Fruit fly (Drosophila melanogaster) whole organism, embryonic: ENCODE data around the gene Atg5.

Experiments used
- Abd-B ChIP-seq: fragments of 200-800 bp; sonication (Bioruptor generic); optimal IDR thresholded peaks from 2 replicates; lab custom pipeline; 2018; ENCODE audit warnings: missing biosample characterization, mild to moderate bottlenecking, missing genetic modification characterization, moderate library complexity
- Asciz ChIP-seq: fragments of 200-800 bp; sonication (Bioruptor generic); optimal IDR thresholded peaks from 2 replicates; lab custom pipeline; 2017; ENCODE audit warnings: missing biosample characterization, mild to moderate bottlenecking, missing genetic modification characterization, missing genetic modification reagents
- BtbVII ChIP-seq: fragments of 200-800 bp; sonication (Bioruptor generic); optimal IDR thresholded peaks from 3 replicates; lab custom pipeline; 2017; ENCODE audit warnings: missing biosample characterization, mild to moderate bottlenecking, missing genetic modification characterization
- CG10267 ChIP-seq: fragments of 200-800 bp; sonication (Bioruptor generic); optimal IDR thresholded peaks from 2 replicates; lab custom pipeline; 2018; ENCODE audit warnings: missing biosample characterization, mild to moderate bottlenecking, missing genetic modification characterization, moderate library complexity
- CG10431 ChIP-seq: fragments of 200-800 bp; sonication (Bioruptor generic); optimal IDR thresholded peaks from 3 replicates; lab custom pipeline; 2018; ENCODE audit warnings: missing biosample characterization, mild to moderate bottlenecking, missing genetic modification characterization
- CG10543 ChIP-seq: fragments of 200-800 bp; sonication (Bioruptor generic); optimal IDR thresholded peaks from 3 replicates; lab custom pipeline; 2017; ENCODE audit warnings: missing biosample characterization, mild to moderate bottlenecking, missing genetic modification characterization, moderate library complexity
- CG11247 ChIP-seq: fragments of 200-800 bp; sonication (Bioruptor generic); IDR thresholded peaks from 2 replicates; pipeline ENCODE4 v1.3.6; 2022; ENCODE audit warnings: missing biosample characterization, missing genetic modification characterization
- CG12219 ChIP-seq: fragments of 200-800 bp; sonication (Bioruptor generic); optimal IDR thresholded peaks from 3 replicates; lab custom pipeline; 2018; ENCODE audit warnings: missing biosample characterization, mild to moderate bottlenecking, missing genetic modification characterization
- CG12769 ChIP-seq: fragments of 200-800 bp; sonication (Bioruptor generic); optimal IDR thresholded peaks from 2 replicates; lab custom pipeline; 2019; ENCODE audit warnings: missing biosample characterization, mild to moderate bottlenecking, missing genetic modification characterization, moderate library complexity
- CG17359 ChIP-seq: fragments of 200-800 bp; sonication (Bioruptor generic); optimal IDR thresholded peaks from 3 replicates; lab custom pipeline; 2018; ENCODE audit warnings: missing biosample characterization, mild to moderate bottlenecking, missing genetic modification characterization, moderate library complexity
- CG17912 ChIP-seq: fragments of 200-800 bp; sonication (Bioruptor generic); optimal IDR thresholded peaks from 2 replicates; lab custom pipeline; 2018; ENCODE audit warnings: missing biosample characterization, mild to moderate bottlenecking, missing genetic modification characterization
- CG18476 ChIP-seq: fragments of 200-800 bp; sonication (Bioruptor generic); optimal IDR thresholded peaks from 2 replicates; lab custom pipeline; 2016; ENCODE audit warnings: missing biosample characterization, mild to moderate bottlenecking, missing genetic modification characterization
- CG2202 ChIP-seq: fragments of 200-800 bp; sonication (Bioruptor generic); optimal IDR thresholded peaks from 2 replicates; lab custom pipeline; 2018; ENCODE audit warnings: missing biosample characterization, mild to moderate bottlenecking, missing genetic modification characterization
- CG31224 ChIP-seq: fragments of 200-800 bp; sonication (Bioruptor generic); IDR thresholded peaks from 2 replicates; pipeline ENCODE4 v1.3.6; 2022; ENCODE audit warnings: missing biosample characterization, missing genetic modification characterization
- CG33213 ChIP-seq: fragments of 200-800 bp; sonication (Bioruptor generic); optimal IDR thresholded peaks from 3 replicates; lab custom pipeline; 2016; ENCODE audit warnings: missing biosample characterization, missing genetic modification characterization
- CG4328 ChIP-seq: fragments of 200-800 bp; sonication (Bioruptor generic); optimal IDR thresholded peaks from 3 replicates; lab custom pipeline; 2017; ENCODE audit warnings: missing biosample characterization, missing genetic modification reagents, missing genetic modification characterization
- CG4360 ChIP-seq: fragments of 200-800 bp; sonication (Bioruptor generic); IDR thresholded peaks from 2 replicates; pipeline ENCODE4 v1.3.6; 2022; ENCODE audit warnings: missing biosample characterization, missing genetic modification characterization
- CG6654 ChIP-seq: fragments of 200-800 bp; sonication (Bioruptor generic); optimal IDR thresholded peaks from 2 replicates; lab custom pipeline; 2017; ENCODE audit warnings: missing biosample characterization, mild to moderate bottlenecking, missing genetic modification characterization
- CG8388 ChIP-seq: fragments of 200-800 bp; sonication (Bioruptor generic); optimal IDR thresholded peaks from 2 replicates; lab custom pipeline; 2019; ENCODE audit warnings: missing biosample characterization, mild to moderate bottlenecking, missing genetic modification characterization, moderate library complexity
- Dek ChIP-seq: fragments of 200-800 bp; sonication (Bioruptor generic); optimal IDR thresholded peaks from 3 replicates; lab custom pipeline; 2019; ENCODE audit warnings: missing biosample characterization, mild to moderate bottlenecking, missing genetic modification characterization, moderate library complexity
- Drgx ChIP-seq: fragments of 200-800 bp; sonication (Bioruptor generic); IDR thresholded peaks from 2 replicates; pipeline ENCODE4 v1.3.6; 2022; ENCODE audit warnings: missing biosample characterization, missing genetic modification characterization
- Ets65A ChIP-seq: fragments of 200-800 bp; sonication (Bioruptor generic); peaks from one replicate; lab custom pipeline; 2016; ENCODE audit warnings: missing biosample characterization, missing genetic modification characterization
- Hmr ChIP-seq: fragments of 200-800 bp; sonication (Bioruptor generic); optimal IDR thresholded peaks from 3 replicates; lab custom pipeline; 2017; ENCODE audit warnings: mild to moderate bottlenecking, missing biosample characterization, missing genetic modification reagents, missing genetic modification characterization
- MBD-R2 ChIP-seq: fragments of 200-800 bp; sonication (Bioruptor generic); IDR thresholded peaks from 2 replicates; pipeline ENCODE4 v1.3.6; 2022; ENCODE audit warnings: missing biosample characterization, missing genetic modification characterization
- Oli ChIP-seq: fragments of 200-800 bp; sonication (Bioruptor generic); optimal IDR thresholded peaks from 2 replicates; lab custom pipeline; 2018; ENCODE audit warnings: missing biosample characterization, mild to moderate bottlenecking, missing genetic modification characterization, moderate library complexity
- Pdp1 ChIP-seq, 2 experiments: fragments of 200-800 bp; sonication (Bioruptor generic); optimal IDR thresholded peaks; 3 replicates each; lab custom pipeline; 2016; ENCODE audit warnings: missing biosample characterization in 2 of 2, missing genetic modification characterization in 2 of 2, mild to moderate bottlenecking in 1 of 2, moderate library complexity in 1 of 2
- Side ChIP-seq: fragments of 200-800 bp; sonication (Bioruptor generic); optimal IDR thresholded peaks from 2 replicates; lab custom pipeline; 2016; ENCODE audit warnings: missing biosample characterization, missing genetic modification characterization
- Ssrp ChIP-seq: fragments of 200-800 bp; sonication (Bioruptor generic); optimal IDR thresholded peaks from 2 replicates; lab custom pipeline; 2018; ENCODE audit warnings: missing biosample characterization, mild to moderate bottlenecking, missing genetic modification characterization, moderate library complexity
- Xbp1 ChIP-seq: fragments of 200-800 bp; sonication (Bioruptor generic); optimal IDR thresholded peaks from 3 replicates; lab custom pipeline; 2016; ENCODE audit warnings: missing biosample characterization, mild to moderate bottlenecking, missing genetic modification characterization
- ash1 ChIP-seq: fragments of 200-800 bp; sonication (Bioruptor generic); optimal IDR thresholded peaks from 2 replicates; lab custom pipeline; 2018; ENCODE audit warnings: missing biosample characterization, mild to moderate bottlenecking, missing genetic modification characterization
- bigmax ChIP-seq: fragments of 200-800 bp; sonication (Bioruptor generic); optimal IDR thresholded peaks from 2 replicates; lab custom pipeline; 2018; ENCODE audit warnings: missing biosample characterization, mild to moderate bottlenecking, missing genetic modification characterization
- cad ChIP-seq: fragments of >200 bp; optimal IDR thresholded peaks from 2 replicates; lab custom pipeline; 2017; ENCODE audit warnings: missing biosample characterization, missing genetic modification characterization
- dm ChIP-seq: fragments of 200-800 bp; sonication (Bioruptor generic); optimal IDR thresholded peaks from 3 replicates; lab custom pipeline; 2016; ENCODE audit warnings: missing biosample characterization, missing genetic modification characterization
- dysf ChIP-seq: fragments of 200-800 bp; sonication (Bioruptor generic); IDR thresholded peaks from 3 replicates; pipeline ENCODE4 v1.3.6; 2022; ENCODE audit warnings: missing biosample characterization, missing genetic modification characterization
- eve ChIP-seq, 2 experiments: fragments of >200 bp; optimal IDR thresholded peaks; 2 replicates each; lab custom pipeline; 2017; ENCODE audit warnings: missing biosample characterization in 2 of 2, missing genetic modification characterization in 2 of 2
- gcm ChIP-seq: fragments of 200-800 bp; sonication (Bioruptor generic); optimal IDR thresholded peaks from 2 replicates; lab custom pipeline; 2019; ENCODE audit warnings: missing biosample characterization, mild to moderate bottlenecking, missing genetic modification characterization, moderate library complexity
- hb ChIP-seq: fragments of 200-800 bp; sonication (Bioruptor generic); IDR thresholded peaks from 3 replicates; pipeline ENCODE4 v1.3.6; 2022; ENCODE audit warnings: missing biosample characterization, missing genetic modification characterization; ENCODE audit not compliant: partially characterized antibody
- kni ChIP-seq: fragments of 200-800 bp; sonication (Bioruptor generic); optimal IDR thresholded peaks from 3 replicates; lab custom pipeline; 2017; ENCODE audit warnings: mild to moderate bottlenecking, missing biosample characterization, missing genetic modification reagents, missing genetic modification characterization
- maf-S ChIP-seq: fragments of 200-800 bp; sonication (Bioruptor generic); optimal IDR thresholded peaks from 2 replicates; lab custom pipeline; 2016; ENCODE audit warnings: missing biosample characterization, missing genetic modification characterization
- mirr ChIP-seq: fragments of 200-800 bp; sonication (Bioruptor generic); optimal IDR thresholded peaks from 3 replicates; lab custom pipeline; 2018; ENCODE audit warnings: missing biosample characterization, mild to moderate bottlenecking, missing genetic modification characterization
- nerfin-2 ChIP-seq: fragments of 200-800 bp; sonication (Bioruptor generic); IDR thresholded peaks from 2 replicates; pipeline ENCODE4 v1.3.6; 2022; ENCODE audit warnings: missing biosample characterization, missing genetic modification characterization; ENCODE audit not compliant: partially characterized antibody
- pho ChIP-seq: fragments of 200-800 bp; sonication (Bioruptor generic); optimal IDR thresholded peaks from 2 replicates; lab custom pipeline; 2016; ENCODE audit warnings: missing biosample characterization, missing genetic modification characterization
- psq ChIP-seq: fragments of 200-800 bp; sonication (Bioruptor generic); optimal IDR thresholded peaks from 2 replicates; lab custom pipeline; 2017; ENCODE audit warnings: missing biosample characterization, missing genetic modification characterization
- repo ChIP-seq: fragments of 200-800 bp; sonication (Bioruptor generic); optimal IDR thresholded peaks from 2 replicates; lab custom pipeline; 2016; ENCODE audit warnings: missing biosample characterization, missing genetic modification characterization
- sens ChIP-seq: fragments of 200-800 bp; sonication (Bioruptor generic); peaks from one replicate; lab custom pipeline; 2016; ENCODE audit warnings: missing biosample characterization, missing genetic modification characterization
- slbo ChIP-seq: fragments of 200-800 bp; sonication (Bioruptor generic); IDR thresholded peaks from 2 replicates; pipeline ENCODE4 v1.3.6; 2022; ENCODE audit warnings: missing biosample characterization, missing genetic modification characterization
- slp2 ChIP-seq: fragments of 200-800 bp; sonication (Bioruptor generic); optimal IDR thresholded peaks from 2 replicates; lab custom pipeline; 2016; ENCODE audit warnings: missing biosample characterization, missing genetic modification characterization
- sqz ChIP-seq: fragments of 200-800 bp; sonication (Bioruptor generic); optimal IDR thresholded peaks from 3 replicates; lab custom pipeline; 2018; ENCODE audit warnings: missing biosample characterization, mild to moderate bottlenecking, missing genetic modification characterization
- tna ChIP-seq: fragments of 200-800 bp; sonication (Bioruptor generic); IDR thresholded peaks from 2 replicates; pipeline ENCODE4 v1.3.6; 2022; ENCODE audit warnings: missing biosample characterization, missing genetic modification characterization; ENCODE audit not compliant: partially characterized antibody

Atg5 gene

dm6 chrX:7339610-7340326 lies 16.2 kb upstream of the Atg5 start:
- peak; percentile 71 for TF ChIP-seq sens (GFP tag; lab: Kevin White, UChicago)
- no peak for TF ChIP-seq MBD-R2 (GFP tag; lab: Robert Waterston, UW)
- no peak for TF ChIP-seq CG17912
- peak; percentile 11 for TF ChIP-seq Xbp1 (GFP tag; lab: Kevin White, UChicago)
- no peak for TF ChIP-seq CG2202 (tag; lab: Kevin White, UChicago)
- no peak for TF ChIP-seq Ets65A (GFP tag; lab: Kevin White, UChicago)
- TF ChIP-seq CG17359 = no peak
- TF ChIP-seq CG12219 = no peak
- TF ChIP-seq Side = no peak
- no peak for TF ChIP-seq Ssrp (tag; lab: Kevin White, UChicago)
- TF ChIP-seq Dek (tag; lab: Kevin White, UChicago) = no peak
- no peak for TF ChIP-seq CG12769 (tag; lab: Kevin White, UChicago)
- TF ChIP-seq CG10543 (GFP tag; lab: Kevin White, UChicago) = peak; percentile 14
- TF ChIP-seq sqz (GFP tag; lab: Kevin White, UChicago) = peak; percentile 21
- peak; percentile 98 for TF ChIP-seq CG6654 (GFP tag; lab: Kevin White, UChicago)
- peak; percentile 6 for TF ChIP-seq kni (GFP tag; lab: Kevin White, UChicago)
- TF ChIP-seq psq (GFP tag; lab: Kevin White, UChicago) = no peak
- peak; percentile 11 for TF ChIP-seq mirr (GFP tag; lab: Kevin White, UChicago)
- TF ChIP-seq gcm (GFP tag; lab: Kevin White, UChicago) = no peak
- peak; percentile 44 for TF ChIP-seq cad (GFP tag; lab: Kevin White, UChicago)
- TF ChIP-seq eve (GFP tag; optimal IDR thresholded peaks at IDR 0.05; lab: Kevin White, UChicago) = peak in 1 of 2 experiments; percentile 36
- TF ChIP-seq dm (GFP tag; lab: Kevin White, UChicago) = peak; percentile 21
- TF ChIP-seq CG4360 (GFP tag; lab: Robert Waterston, UW) = peak; percentile 50
- TF ChIP-seq Abd-B (GFP tag; lab: Kevin White, UChicago) = peak; percentile 6
- TF ChIP-seq Pdp1 (GFP tag; optimal IDR thresholded peaks at IDR 0.05; lab: Kevin White, UChicago) = peak in 1 of 2 experiments; percentile 93
- TF ChIP-seq CG4328 (GFP tag; lab: Kevin White, UChicago) = no peak
- peak; percentile 61 for TF ChIP-seq CG10431 (GFP tag; lab: Kevin White, UChicago)

DNA sequence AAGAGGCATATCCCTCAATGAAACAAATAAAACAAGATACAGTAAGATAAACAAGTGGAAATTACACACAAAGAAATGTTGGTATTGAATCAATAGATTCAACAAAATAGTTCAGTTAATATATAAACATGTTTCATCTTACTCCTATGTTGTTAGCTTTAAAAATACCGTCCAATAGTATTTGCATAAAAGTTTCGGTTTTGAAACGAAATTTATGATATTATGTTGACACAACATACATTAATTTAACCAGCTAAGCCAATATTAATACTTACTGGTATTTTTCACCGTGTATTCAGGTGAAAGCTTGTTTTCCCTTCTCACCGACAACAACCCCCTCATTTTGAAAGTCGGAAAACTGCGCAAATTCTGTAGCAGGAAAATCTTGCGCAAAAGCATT lies 15.0 kb upstream of the Atg5 start:
- peak; percentile 62 for TF ChIP-seq BtbVII (GFP tag; lab: Kevin White, UChicago)
- TF ChIP-seq slbo (GFP tag; lab: Robert Waterston, UW) = peak; percentile 63
- TF ChIP-seq ash1 = no peak
- TF ChIP-seq Ssrp (tag; lab: Kevin White, UChicago) = peak; percentile 47
- TF ChIP-seq maf-S (GFP tag; lab: Kevin White, UChicago) = peak; percentile 33
- peak; percentile 64 for TF ChIP-seq Oli (tag; lab: Kevin White, UChicago)
- TF ChIP-seq CG18476 (GFP tag; lab: Kevin White, UChicago) = peak; percentile 46
- TF ChIP-seq CG8388 (GFP tag; lab: Kevin White, UChicago) = peak; percentile 60
- TF ChIP-seq Drgx = no peak
- TF ChIP-seq pho (GFP tag; lab: Kevin White, UChicago) = peak; percentile 57
- TF ChIP-seq Ets65A (GFP tag; lab: Kevin White, UChicago) = peak; percentile 4
- TF ChIP-seq Xbp1 (GFP tag; lab: Kevin White, UChicago) = peak; percentile 64
- no peak for TF ChIP-seq hb (GFP tag; lab: Robert Waterston, UW)
- TF ChIP-seq tna (GFP tag; lab: Robert Waterston, UW) = no peak
- TF ChIP-seq CG10267 (tag; lab: Kevin White, UChicago) = peak; percentile 51
- TF ChIP-seq CG31224 (GFP tag; lab: Robert Waterston, UW) = peak; percentile 23; the same call in 1 of the 2 replicates
- TF ChIP-seq Asciz = peak; percentile 55
- no peak for TF ChIP-seq bigmax
- no peak for TF ChIP-seq CG33213
- TF ChIP-seq nerfin-2 (GFP tag; lab: Robert Waterston, UW) = no peak
- TF ChIP-seq dysf (GFP tag; lab: Robert Waterston, UW) = peak; percentile 67
- peak; percentile 82 for TF ChIP-seq Hmr (GFP tag; lab: Kevin White, UChicago)
- TF ChIP-seq slp2 (GFP tag; lab: Kevin White, UChicago) = peak; percentile 10
- no peak for TF ChIP-seq CG11247 (GFP tag; lab: Robert Waterston, UW)
- peak; percentile 21 for TF ChIP-seq repo
